Fruit fly (Drosophila melanogaster) whole organism, embryonic: Measurements from ENCODE around the gene CG3448.

Experiments
- Aef1 ChIP-seq: fragments of 200-800 bp; sonication (Bioruptor generic); IDR thresholded peaks from 3 replicates; pipeline ENCODE4 v1.3.6; 2022; ENCODE audit warnings: missing biosample characterization, missing genetic modification characterization
- Atf3 ChIP-seq: fragments of 200-800 bp; sonication (Bioruptor generic); optimal IDR thresholded peaks from 3 replicates; lab custom pipeline; 2016; ENCODE audit warnings: missing biosample characterization, missing genetic modification characterization
- B-H2 ChIP-seq: fragments of 200-800 bp; sonication (Bioruptor generic); optimal IDR thresholded peaks from 2 replicates; lab custom pipeline; 2018; ENCODE audit warnings: missing biosample characterization, mild to moderate bottlenecking, missing genetic modification characterization
- Bteb2 ChIP-seq: fragments of 200-800 bp; sonication (Bioruptor generic); optimal IDR thresholded peaks from 2 replicates; lab custom pipeline; 2016; ENCODE audit warnings: missing biosample characterization, missing genetic modification characterization
- CG11723 ChIP-seq: fragments of 200-800 bp; sonication (Bioruptor generic); optimal IDR thresholded peaks from 2 replicates; lab custom pipeline; 2017; ENCODE audit warnings: missing biosample characterization, mild to moderate bottlenecking, missing genetic modification characterization
- CG12236 ChIP-seq: fragments of 200-800 bp; sonication (Bioruptor generic); optimal IDR thresholded peaks from 2 replicates; lab custom pipeline; 2016; ENCODE audit warnings: missing biosample characterization, missing genetic modification characterization
- CG12744 ChIP-seq: fragments of 200-800 bp; sonication (Bioruptor generic); optimal IDR thresholded peaks from 2 replicates; lab custom pipeline; 2016; ENCODE audit warnings: missing biosample characterization, missing genetic modification characterization
- CG15011 ChIP-seq: fragments of 200-800 bp; sonication (Bioruptor generic); optimal IDR thresholded peaks from 3 replicates; lab custom pipeline; 2018; ENCODE audit warnings: missing biosample characterization, mild to moderate bottlenecking, missing genetic modification characterization
- CG15696 ChIP-seq: fragments of 200-800 bp; sonication (Bioruptor generic); optimal IDR thresholded peaks from 2 replicates; lab custom pipeline; 2019; ENCODE audit warnings: missing biosample characterization, mild to moderate bottlenecking, missing genetic modification characterization, moderate library complexity
- CG1602 ChIP-seq: fragments of 200-800 bp; sonication (Bioruptor generic); optimal IDR thresholded peaks from 3 replicates; lab custom pipeline; 2016; ENCODE audit warnings: missing biosample characterization, missing genetic modification characterization
- CG16813 ChIP-seq: fragments of 200-800 bp; sonication (Bioruptor generic); IDR thresholded peaks from 3 replicates; pipeline ENCODE4 v1.3.6; 2022; ENCODE audit warnings: missing biosample characterization, missing genetic modification characterization; ENCODE audit not compliant: partially characterized antibody
- CG16863 ChIP-seq: fragments of 200-800 bp; sonication (Bioruptor generic); optimal IDR thresholded peaks from 3 replicates; lab custom pipeline; 2016; ENCODE audit warnings: missing biosample characterization, missing genetic modification characterization
- CG32767 ChIP-seq: fragments of 200-800 bp; sonication (Bioruptor generic); IDR thresholded peaks from 2 replicates; pipeline ENCODE4 v1.3.6; 2022; ENCODE audit warnings: missing biosample characterization, missing genetic modification characterization
- CG33557 ChIP-seq: fragments of 200-800 bp; sonication (Bioruptor generic); optimal IDR thresholded peaks from 2 replicates; lab custom pipeline; 2019; ENCODE audit warnings: missing biosample characterization, mild to moderate bottlenecking, missing genetic modification characterization, moderate library complexity
- CG34376 ChIP-seq: fragments of 200-800 bp; sonication (Bioruptor generic); optimal IDR thresholded peaks from 2 replicates; lab custom pipeline; 2018; ENCODE audit warnings: missing biosample characterization, mild to moderate bottlenecking, missing genetic modification characterization
- CG4328 ChIP-seq: fragments of 200-800 bp; sonication (Bioruptor generic); optimal IDR thresholded peaks from 3 replicates; lab custom pipeline; 2017; ENCODE audit warnings: missing biosample characterization, missing genetic modification reagents, missing genetic modification characterization
- CG4820 ChIP-seq: fragments of 200-800 bp; sonication (Bioruptor generic); optimal IDR thresholded peaks from 3 replicates; lab custom pipeline; 2016; ENCODE audit warnings: missing biosample characterization, missing genetic modification characterization
- CG5180 ChIP-seq: fragments of 200-800 bp; sonication (Bioruptor generic); optimal IDR thresholded peaks from 3 replicates; lab custom pipeline; 2017; ENCODE audit warnings: missing biosample characterization, missing genetic modification characterization, mild to moderate bottlenecking, moderate library complexity, missing genetic modification reagents
- CG6272 ChIP-seq: fragments of 200-800 bp; sonication (Bioruptor generic); IDR thresholded peaks from 2 replicates; pipeline ENCODE4 v1.3.6; 2022; ENCODE audit warnings: missing biosample characterization, missing genetic modification characterization
- CG7987 ChIP-seq: fragments of 200-800 bp; sonication (Bioruptor generic); optimal IDR thresholded peaks from 2 replicates; lab custom pipeline; 2018; ENCODE audit warnings: missing biosample characterization, mild to moderate bottlenecking, missing genetic modification characterization, moderate library complexity
- CG8478 ChIP-seq: fragments of >200 bp; optimal IDR thresholded peaks from 2 replicates; lab custom pipeline; 2018
- CHES-1-like ChIP-seq: fragments of 200-800 bp; sonication (Bioruptor generic); optimal IDR thresholded peaks from 2 replicates; lab custom pipeline; 2016; ENCODE audit warnings: missing biosample characterization, missing genetic modification characterization
- CrebB ChIP-seq: fragments of 200-800 bp; sonication (Bioruptor generic); optimal IDR thresholded peaks from 3 replicates; lab custom pipeline; 2018; ENCODE audit warnings: missing biosample characterization, mild to moderate bottlenecking, missing genetic modification characterization
- Drgx ChIP-seq: fragments of 200-800 bp; sonication (Bioruptor generic); IDR thresholded peaks from 2 replicates; pipeline ENCODE4 v1.3.6; 2022; ENCODE audit warnings: missing biosample characterization, missing genetic modification characterization
- HLHmδ ChIP-seq: fragments of 200-800 bp; sonication (Bioruptor generic); optimal IDR thresholded peaks from 2 replicates; lab custom pipeline; 2018; ENCODE audit warnings: missing biosample characterization, mild to moderate bottlenecking, missing genetic modification characterization, moderate library complexity
- Hr3 ChIP-seq: fragments of 200-800 bp; sonication (Bioruptor generic); optimal IDR thresholded peaks from 3 replicates; lab custom pipeline; 2016; ENCODE audit warnings: missing biosample characterization, missing genetic modification characterization
- Max ChIP-seq: fragments of 200-800 bp; sonication (Bioruptor generic); optimal IDR thresholded peaks from 2 replicates; lab custom pipeline; 2016; ENCODE audit warnings: missing biosample characterization, mild to moderate bottlenecking, missing genetic modification characterization
- Neu2 ChIP-seq: fragments of 200-800 bp; sonication (Bioruptor generic); optimal IDR thresholded peaks from 3 replicates; lab custom pipeline; 2016; ENCODE audit warnings: missing biosample characterization, missing genetic modification characterization, borderline replicate concordance
- Oaz ChIP-seq: fragments of 200-800 bp; sonication (Bioruptor generic); IDR thresholded peaks from 2 replicates; pipeline ENCODE4 v1.3.6; 2022; ENCODE audit warnings: missing biosample characterization, missing genetic modification characterization
- Rfx ChIP-seq: fragments of 200-800 bp; sonication (Bioruptor generic); IDR thresholded peaks from 2 replicates; pipeline ENCODE4 v1.3.6; 2022; ENCODE audit warnings: missing biosample characterization, missing genetic modification characterization
- ac ChIP-seq: fragments of 200-800 bp; sonication (Bioruptor generic); optimal IDR thresholded peaks from 3 replicates; lab custom pipeline; 2017; ENCODE audit warnings: missing biosample characterization, mild to moderate bottlenecking, missing genetic modification characterization
- bowl ChIP-seq: fragments of 200-800 bp; sonication (Bioruptor generic); IDR thresholded peaks from 2 replicates; pipeline ENCODE4 v1.3.6; 2022; ENCODE audit warnings: missing biosample characterization, missing genetic modification characterization
- crc ChIP-seq: fragments of 200-800 bp; sonication (Bioruptor generic); optimal IDR thresholded peaks from 2 replicates; lab custom pipeline; 2016; ENCODE audit warnings: missing biosample characterization, missing genetic modification characterization
- crp ChIP-seq, 2 experiments: fragments of 200-800 bp; sonication (Bioruptor generic); optimal IDR thresholded peaks; 2 replicates in 1 of 2; 3 replicates in 1 of 2; lab custom pipeline; 2017; ENCODE audit warnings: missing biosample characterization in 2 of 2, missing genetic modification characterization in 2 of 2, mild to moderate bottlenecking in 1 of 2, moderate library complexity in 1 of 2
- fru ChIP-seq: fragments of >200 bp; optimal IDR thresholded peaks from 2 replicates; lab custom pipeline; 2017
- grau ChIP-seq: fragments of 200-800 bp; optimal IDR thresholded peaks from 3 replicates; lab custom pipeline; 2019; ENCODE audit warnings: missing biosample characterization, mild to moderate bottlenecking, missing genetic modification characterization, moderate library complexity
- gsb ChIP-seq: fragments of 200-800 bp; sonication (Bioruptor generic); IDR thresholded peaks from 2 replicates; pipeline ENCODE4 v1.3.6; 2022; ENCODE audit warnings: missing biosample characterization, missing genetic modification characterization
- jumu ChIP-seq: fragments of 200-800 bp; sonication (Bioruptor generic); optimal IDR thresholded peaks from 3 replicates; lab custom pipeline; 2016; ENCODE audit warnings: missing biosample characterization, missing genetic modification characterization
- kah ChIP-seq: fragments of 200-800 bp; sonication (Bioruptor generic); optimal IDR thresholded peaks from 2 replicates; lab custom pipeline; 2018; ENCODE audit warnings: missing biosample characterization, mild to moderate bottlenecking, missing genetic modification characterization
- nau ChIP-seq: fragments of 200-800 bp; sonication (Bioruptor generic); optimal IDR thresholded peaks from 3 replicates; lab custom pipeline; 2017; ENCODE audit warnings: missing biosample characterization, mild to moderate bottlenecking, missing genetic modification characterization, missing genetic modification reagents
- nerfin-2 ChIP-seq: fragments of 200-800 bp; sonication (Bioruptor generic); IDR thresholded peaks from 2 replicates; pipeline ENCODE4 v1.3.6; 2022; ENCODE audit warnings: missing biosample characterization, missing genetic modification characterization; ENCODE audit not compliant: partially characterized antibody
- pan ChIP-seq, 4 experiments: fragments of >200 bp in 3 of 4; fragments of 200-800 bp in 1 of 4; sonication (Bioruptor generic) in 1 of 4; optimal IDR thresholded peaks in 3 of 4; IDR thresholded peaks in 1 of 4; 2 replicates each; pipeline versions ENCODE4 v1.3.6 to Lab custom; 2017 to 2022; ENCODE audit warnings: missing biosample characterization in 2 of 4, missing genetic modification characterization in 2 of 4, mixed read lengths in 1 of 4
- pfk ChIP-seq: fragments of 200-800 bp; sonication (Bioruptor generic); optimal IDR thresholded peaks from 2 replicates; lab custom pipeline; 2018; ENCODE audit warnings: missing biosample characterization, mild to moderate bottlenecking, missing genetic modification characterization, moderate library complexity
- pho ChIP-seq: fragments of 200-800 bp; sonication (Bioruptor generic); optimal IDR thresholded peaks from 2 replicates; lab custom pipeline; 2016; ENCODE audit warnings: missing biosample characterization, missing genetic modification characterization
- sd ChIP-seq: fragments of 200-800 bp; sonication (Bioruptor generic); optimal IDR thresholded peaks from 3 replicates; lab custom pipeline; 2018; ENCODE audit warnings: missing biosample characterization, mild to moderate bottlenecking, missing genetic modification characterization, moderate library complexity
- seq ChIP-seq: fragments of 200-800 bp; sonication (Bioruptor generic); IDR thresholded peaks from 2 replicates; pipeline ENCODE4 v1.3.6; 2022; ENCODE audit warnings: missing biosample characterization, missing genetic modification characterization
- ssp ChIP-seq: fragments of 200-800 bp; sonication (Bioruptor generic); IDR thresholded peaks from 2 replicates; pipeline ENCODE4 v1.3.6; 2022; ENCODE audit warnings: missing biosample characterization, missing genetic modification characterization
- sug ChIP-seq: fragments of 200-800 bp; optimal IDR thresholded peaks from 2 replicates; lab custom pipeline; 2019; ENCODE audit warnings: missing biosample characterization, mild to moderate bottlenecking, missing genetic modification characterization, moderate library complexity
- tin ChIP-seq: fragments of 200-800 bp; sonication (Bioruptor generic); optimal IDR thresholded peaks from 3 replicates; lab custom pipeline; 2016; ENCODE audit warnings: missing biosample characterization, missing genetic modification characterization
- zen ChIP-seq: fragments of 200-800 bp; sonication (Bioruptor generic); optimal IDR thresholded peaks from 3 replicates; lab custom pipeline; 2018; ENCODE audit warnings: missing biosample characterization, mild to moderate bottlenecking, missing genetic modification characterization, moderate library complexity

The CG3448 gene

DNA sequence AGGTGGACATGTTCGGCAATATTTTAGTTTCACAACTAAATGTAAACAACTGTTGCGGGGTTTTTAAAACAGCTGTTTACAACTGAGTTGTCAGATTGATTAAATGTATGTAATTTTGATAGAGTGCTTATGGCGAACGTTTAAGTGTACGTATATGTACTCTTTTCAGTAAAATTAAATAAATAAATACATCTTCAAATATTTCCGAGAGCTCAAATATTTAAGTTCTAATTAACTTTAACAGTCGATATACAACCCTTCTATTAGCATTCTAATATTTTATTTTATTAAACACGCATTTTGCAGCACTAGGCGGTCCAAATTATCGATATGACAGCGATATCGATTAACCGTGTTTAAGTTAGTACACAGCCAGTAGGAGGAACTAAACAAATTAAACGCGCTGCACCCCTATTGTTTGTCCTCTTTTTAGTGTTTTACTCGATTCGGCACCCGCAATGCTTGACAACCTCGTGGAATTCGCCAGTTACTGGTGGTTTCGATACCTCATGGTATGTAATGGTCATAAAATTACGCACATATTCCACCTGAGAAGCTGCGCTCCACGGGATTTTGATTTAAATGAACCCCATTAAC is at the start of gene CG3448, which contains the start of gene ghi (continued):
- TF ChIP-seq grau (tag; lab: Kevin White, UChicago) (peak; percentile 53), crp (GFP tag; optimal IDR thresholded peaks at IDR 0.05; lab: Kevin White, UChicago) (peak; percentile 13 to 84), seq (GFP tag; lab: Robert Waterston, UW) (no peak), Aef1 (GFP tag; lab: Robert Waterston, UW) (peak; percentile 58), pho (peak; percentile 28), Hr3 (peak; percentile 32), CG4820 (GFP tag; lab: Kevin White, UChicago) (peak; percentile 58), Bteb2 (GFP tag; lab: Kevin White, UChicago) (no peak), tin (GFP tag; lab: Kevin White, UChicago) (peak; percentile 75), kah (peak; percentile 32), CG32767 (no peak), Drgx (GFP tag; lab: Robert Waterston, UW) (peak; percentile 42), B-H2 (GFP tag; lab: Kevin White, UChicago) (peak; percentile 45), crc (GFP tag; lab: Kevin White, UChicago) (no peak), Atf3 (GFP tag; lab: Kevin White, UChicago) (no peak), CG11723 (GFP tag; lab: Kevin White, UChicago) (no peak), CG34376 (GFP tag; lab: Kevin White, UChicago) (peak; percentile 61), CrebB (tag; lab: Kevin White, UChicago) (no peak), nerfin-2 (GFP tag; lab: Robert Waterston, UW) (peak; percentile 79), CG16813 (GFP tag; lab: Robert Waterston, UW) (peak; percentile 72), sug (tag; lab: Kevin White, UChicago) (peak; percentile 23), pan (optimal IDR thresholded peaks at IDR 0.05; lab: Kevin White, UChicago) (no peak), pan (GFP tag; optimal IDR thresholded peaks at IDR 0.05 in 1 of 2, IDR thresholded peaks at IDR 0.05 in 1 of 2) (peak in 1 of 2 experiments; percentile 55), jumu (GFP tag; lab: Kevin White, UChicago) (peak; percentile 17), ssp (GFP tag; lab: Robert Waterston, UW) (peak; percentile 44), CG4328 (peak; percentile 62), Oaz (no peak), CG5180 (no peak), CG1602 (no peak), bowl (GFP tag; lab: Robert Waterston, UW) (no peak), zen (peak; percentile 73), CG33557 (GFP tag; lab: Kevin White, UChicago) (no peak), sd (tag; lab: Kevin White, UChicago) (no peak), Rfx (GFP tag; lab: Robert Waterston, UW) (peak; percentile 64), CG15011 (peak; percentile 51), pfk (GFP tag; lab: Kevin White, UChicago) (no peak), ac (GFP tag; lab: Kevin White, UChicago) (no peak), nau (GFP tag; lab: Kevin White, UChicago) (no peak), CG7987 (GFP tag; lab: Kevin White, UChicago) (peak; percentile 66), CHES-1-like (peak; percentile 28), Max (GFP tag; lab: Kevin White, UChicago) (peak; percentile 68), CG12744 (GFP tag; lab: Kevin White, UChicago) (peak; percentile 23), CG15696 (tag; lab: Kevin White, UChicago) (peak; percentile 74), CG6272 (GFP tag; lab: Robert Waterston, UW) (peak; percentile 60; the same call in 1 of the 2 replicates), gsb (GFP tag; lab: Robert Waterston, UW) (no peak), fru (lab: Kevin White, UChicago) (no peak), Neu2 (GFP tag; lab: Kevin White, UChicago) (no peak), CG16863 (GFP tag; lab: Kevin White, UChicago) (peak; percentile 1), HLHmδ (no peak), CG12236 (no peak), CG8478 (lab: Kevin White, UChicago) (no peak)
